Fruit fly (Drosophila melanogaster): ENCODE measurements around the gene Mcr.

Mcr gene

dm6 chr2L:8083427-8084295 is 879 bp upstream of the Mcr start (continued):
- TF ChIP-seq Adf1 (GFP tag; IDR thresholded peaks at IDR 0.05): peak; percentile 48; the same call in 1 of the 2 replicates
- TF ChIP-seq knrl (GFP tag; IDR thresholded peaks at IDR 0.05; ENCODE audit: partially characterized antibody): no peak
- TF ChIP-seq wek (GFP tag; optimal IDR thresholded peaks at IDR 0.05): no peak
- TF ChIP-seq Ssrp (tag; optimal IDR thresholded peaks at IDR 0.05): no peak
- no peak for TF ChIP-seq HHEX (GFP tag; optimal IDR thresholded peaks at IDR 0.05)
- TF ChIP-seq Hr3 (GFP tag; optimal IDR thresholded peaks at IDR 0.05): no peak
- no peak for TF ChIP-seq CG7357 (GFP tag; IDR thresholded peaks at IDR 0.05)
- TF ChIP-seq CG3995 (GFP tag; optimal IDR thresholded peaks at IDR 0.05): no peak
- TF ChIP-seq zfh2 (GFP tag; optimal IDR thresholded peaks at IDR 0.05): no peak
- TF ChIP-seq CG11695 (GFP tag; IDR thresholded peaks at IDR 0.05): no peak
- TF ChIP-seq CG4404 (GFP tag; IDR thresholded peaks at IDR 0.05): no peak
- no peak for TF ChIP-seq CG12391 (tag; optimal IDR thresholded peaks at IDR 0.05)
- no peak for TF ChIP-seq en (GFP tag; optimal IDR thresholded peaks at IDR 0.05)
- TF ChIP-seq cas (GFP tag; IDR thresholded peaks at IDR 0.05): no peak
- TF ChIP-seq schlank (tag; optimal IDR thresholded peaks at IDR 0.05): no peak
- peak; percentile 71; the same call in 1 of the 3 replicates for TF ChIP-seq CG2199 (GFP tag; IDR thresholded peaks at IDR 0.05)
- TF ChIP-seq CG2120 (GFP tag; optimal IDR thresholded peaks at IDR 0.05): no peak
- TF ChIP-seq run (tag; optimal IDR thresholded peaks at IDR 0.05): no peak
- TF ChIP-seq ems (GFP tag; optimal IDR thresholded peaks at IDR 0.05): no peak
- TF ChIP-seq CG18764 (GFP tag; optimal IDR thresholded peaks at IDR 0.05): no peak
- no peak for TF ChIP-seq CG3407 (GFP tag; optimal IDR thresholded peaks at IDR 0.05)
- TF ChIP-seq NfI (GFP tag; optimal IDR thresholded peaks at IDR 0.05): no peak
- TF ChIP-seq CG3163 (GFP tag; optimal IDR thresholded peaks at IDR 0.05): peak; percentile 65
- no peak for TF ChIP-seq ase (GFP tag; IDR thresholded peaks at IDR 0.05)
- no peak for TF ChIP-seq tin (GFP tag; optimal IDR thresholded peaks at IDR 0.05)
- no peak for TF ChIP-seq CG13775 (GFP tag; optimal IDR thresholded peaks at IDR 0.05)
- no peak for TF ChIP-seq Lhr (GFP tag; optimal IDR thresholded peaks at IDR 0.05)
- no peak for TF ChIP-seq al (GFP tag; IDR thresholded peaks at IDR 0.05)
- no peak for TF ChIP-seq CG15269 (tag; optimal IDR thresholded peaks at IDR 0.05)
- TF ChIP-seq sc (optimal IDR thresholded peaks at IDR 0.05): no peak
- TF ChIP-seq sc (GFP tag; optimal IDR thresholded peaks at IDR 0.05): no peak
- no peak for TF ChIP-seq CG18476 (GFP tag; optimal IDR thresholded peaks at IDR 0.05)
- TF ChIP-seq chif (GFP tag; optimal IDR thresholded peaks at IDR 0.05): no peak
- no peak for TF ChIP-seq Mrtf (GFP tag; IDR thresholded peaks at IDR 0.05)
- TF ChIP-seq dan (GFP tag; IDR thresholded peaks at IDR 0.05): no peak
- TF ChIP-seq mam (GFP tag; optimal IDR thresholded peaks at IDR 0.05): no peak
- no peak for TF ChIP-seq Neu2 (GFP tag; optimal IDR thresholded peaks at IDR 0.05; ENCODE audit: borderline replicate concordance)
- no peak for TF ChIP-seq ato (GFP tag; IDR thresholded peaks at IDR 0.05; ENCODE audit: partially characterized antibody)
- no peak for TF ChIP-seq Dip3 (GFP tag; optimal IDR thresholded peaks at IDR 0.05)
- TF ChIP-seq Camta (GFP tag; optimal IDR thresholded peaks at IDR 0.05): no peak
- TF ChIP-seq sqz (GFP tag; optimal IDR thresholded peaks at IDR 0.05): no peak
- TF ChIP-seq CG15479 (GFP tag; optimal IDR thresholded peaks at IDR 0.05): peak; percentile 20
- TF ChIP-seq CG6854 (GFP tag; optimal IDR thresholded peaks at IDR 0.05): no peak

dm6 chr2L:8083413-8083426 is 438 bp upstream of the Mcr start, which contains the start of gene Bsg:
Gene Bsg, plus strand, starts transcription at chr2L:8083420.
- TF ChIP-seq CG4328 (GFP tag; optimal IDR thresholded peaks at IDR 0.05): no peak
- no peak for TF ChIP-seq Atf3 (GFP tag; optimal IDR thresholded peaks at IDR 0.05)
- TF ChIP-seq btn (GFP tag; optimal IDR thresholded peaks at IDR 0.05): no peak
- TF ChIP-seq CG3163 (GFP tag; optimal IDR thresholded peaks at IDR 0.05): no peak
- peak; percentile 27; the same call in 1 of the 3 replicates for TF ChIP-seq Doc3 (GFP tag; IDR thresholded peaks at IDR 0.05; ENCODE audit: partially characterized antibody)
